Fruit fly (Drosophila melanogaster) whole organism, pupa: Measurements from ENCODE around the gene CG44139.

Source experiments
- CG10348 ChIP-seq: fragments of 200-800 bp; sonication (Bioruptor generic); IDR thresholded peaks from 2 replicates; pipeline ENCODE4 v1.3.6; 2022; ENCODE audit warnings: missing biosample characterization, missing genetic modification characterization
- CG12605 ChIP-seq: fragments of 200-800 bp; sonication (Bioruptor generic); IDR thresholded peaks from 2 replicates; pipeline ENCODE4 v1.3.6; 2022; ENCODE audit warnings: missing biosample characterization, missing genetic modification characterization
- CG13204 ChIP-seq: fragments of 200-800 bp; sonication (Bioruptor generic); optimal IDR thresholded peaks from 2 replicates; lab custom pipeline; 2018; ENCODE audit warnings: missing biosample characterization, mild to moderate bottlenecking, missing genetic modification characterization, moderate library complexity
- CG4496 ChIP-seq: fragments of 200-800 bp; sonication (Bioruptor generic); IDR thresholded peaks from 3 replicates; pipeline ENCODE4 v1.3.6; 2022; ENCODE audit warnings: missing biosample characterization, missing genetic modification characterization
- CG8301 ChIP-seq: fragments of 200-800 bp; sonication (Bioruptor generic); optimal IDR thresholded peaks from 2 replicates; lab custom pipeline; 2018; ENCODE audit warnings: missing biosample characterization, mild to moderate bottlenecking, missing genetic modification characterization
- CG9948 ChIP-seq: fragments of 200-800 bp; sonication (Bioruptor generic); optimal IDR thresholded peaks from 2 replicates; lab custom pipeline; 2018; ENCODE audit warnings: missing biosample characterization, mild to moderate bottlenecking, missing genetic modification characterization, moderate library complexity
- D1 ChIP-seq: fragments of 200-800 bp; sonication (Bioruptor generic); optimal IDR thresholded peaks from 2 replicates; lab custom pipeline; 2018; ENCODE audit warnings: missing biosample characterization, mild to moderate bottlenecking, missing genetic modification characterization, moderate library complexity
- EcR ChIP-seq: fragments of 200-800 bp; sonication (Bioruptor generic); optimal IDR thresholded peaks from 3 replicates; lab custom pipeline; 2019; ENCODE audit warnings: missing biosample characterization, missing genetic modification characterization, mild to moderate bottlenecking, moderate library complexity, missing genetic modification reagents
- Pif1A ChIP-seq: fragments of 200-800 bp; sonication (Bioruptor generic); optimal IDR thresholded peaks from 3 replicates; lab custom pipeline; 2016; ENCODE audit warnings: missing biosample characterization, missing genetic modification characterization
- gl ChIP-seq: fragments of 200-800 bp; sonication (Bioruptor generic); optimal IDR thresholded peaks from 2 replicates; lab custom pipeline; 2018; ENCODE audit warnings: missing biosample characterization, mild to moderate bottlenecking, missing genetic modification characterization

dm6 chr2L:2382971-2383370 is 41.6 kb upstream of the CG44139 start, which contains the start of gene PIG-Wa:
- TF ChIP-seq CG9948 (tag; lab: Kevin White, UChicago) = no peak
- no peak for TF ChIP-seq CG13204 (GFP tag; lab: Kevin White, UChicago)
- no peak for TF ChIP-seq CG8301 (tag; lab: Kevin White, UChicago)
- TF ChIP-seq D1 (tag; lab: Kevin White, UChicago) = no peak
- TF ChIP-seq EcR (GFP tag; lab: Kevin White, UChicago) = no peak
- no peak for TF ChIP-seq CG10348
- TF ChIP-seq CG4496 (GFP tag; lab: Robert Waterston, UW) = no peak
- no peak for TF ChIP-seq CG12605
- no peak for TF ChIP-seq Pif1A (GFP tag; lab: Kevin White, UChicago)
- no peak for TF ChIP-seq gl (tag; lab: Kevin White, UChicago)
